Fruit fly (Drosophila melanogaster): ENCODE measurements around the gene larp.

DNA sequence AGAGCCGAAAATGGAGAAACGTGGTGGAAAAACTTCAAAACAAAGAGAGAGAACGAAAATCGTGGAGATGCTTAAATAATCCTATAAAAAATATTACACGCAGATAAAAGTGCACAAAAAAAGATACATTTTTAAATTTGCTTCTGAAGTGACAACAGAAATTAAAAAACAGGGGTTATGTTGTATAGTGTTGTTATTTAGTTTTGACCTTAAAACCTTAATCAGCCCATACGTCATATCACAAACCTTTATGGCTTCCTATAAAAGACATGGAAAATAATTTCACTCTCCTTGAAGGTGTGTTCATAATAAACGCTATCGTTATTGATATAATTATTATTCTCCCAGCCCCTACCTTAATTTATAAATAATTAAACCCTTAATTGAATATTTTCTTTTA, 9.1 kb downstream of the larp start:
- TF ChIP-seq ovo (GFP tag; optimal IDR thresholded peaks at IDR 0.05) (no peak), kay (GFP tag; ENCODE audit: borderline replicate concordance) (peak; percentile 84), Mnt (GFP tag; optimal IDR thresholded peaks at IDR 0.05) (no peak), toe (GFP tag; optimal IDR thresholded peaks at IDR 0.05) (no peak), CG11617 (GFP tag; optimal IDR thresholded peaks at IDR 0.05) (no peak)
